Worm (Caenorhabditis elegans): Measurements from ENCODE around the gene clec-33.

ce11 chrV:16861719-16862118 lies 7.9 kb downstream of the clec-33 start, which contains the start of the genes clec-32 and clec-24:
- TF ChIP-seq aly-2 (tag; optimal IDR thresholded peaks at IDR 0.05) (no peak), tlp-1 (tag; optimal IDR thresholded peaks at IDR 0.05) (no peak), unc-62 (GFP tag; optimal IDR thresholded peaks at IDR 0.05) (no peak), vab-15 (tag; optimal IDR thresholded peaks at IDR 0.05) (no peak), pqm-1 (tag; optimal IDR thresholded peaks at IDR 0.05) (no peak), ceh-88 (GFP tag; IDR thresholded peaks at IDR 0.05) (no peak), alr-1 (tag; optimal IDR thresholded peaks at IDR 0.05; ENCODE audit: borderline replicate concordance) (no peak)
